Fruit fly (Drosophila melanogaster) whole organism, embryonic: ENCODE data around the gene yellow-f.

ENCODE experiments used
- CG11695 ChIP-seq: fragments of 200-800 bp; sonication (Bioruptor generic); IDR thresholded peaks from 3 replicates; pipeline ENCODE4 v1.3.6; 2022; ENCODE audit warnings: missing biosample characterization, missing genetic modification characterization
- CG13624 ChIP-seq: fragments of 200-800 bp; sonication (Bioruptor generic); optimal IDR thresholded peaks from 2 replicates; lab custom pipeline; 2016; ENCODE audit warnings: missing biosample characterization, missing genetic modification characterization
- CG2120 ChIP-seq: fragments of 200-800 bp; sonication (Bioruptor generic); optimal IDR thresholded peaks from 3 replicates; lab custom pipeline; 2016; ENCODE audit warnings: missing biosample characterization, missing genetic modification characterization
- CG34422 ChIP-seq: fragments of 200-800 bp; sonication (Bioruptor generic); IDR thresholded peaks from 3 replicates; pipeline ENCODE4 v1.3.6; 2022; ENCODE audit warnings: missing biosample characterization, missing genetic modification characterization
- Dll ChIP-seq: fragments of 200-800 bp; sonication (Bioruptor generic); IDR thresholded peaks from 4 replicates; pipeline ENCODE4 v1.3.6; 2022; ENCODE audit warnings: missing biosample characterization, missing genetic modification characterization; ENCODE audit not compliant: partially characterized antibody
- Fer1 ChIP-seq: fragments of 200-800 bp; sonication (Bioruptor generic); optimal IDR thresholded peaks from 2 replicates; lab custom pipeline; 2017; ENCODE audit warnings: missing biosample characterization, mild to moderate bottlenecking, missing genetic modification characterization
- bab2 ChIP-seq: fragments of 200-800 bp; sonication (Bioruptor generic); optimal IDR thresholded peaks from 2 replicates; lab custom pipeline; 2016; ENCODE audit warnings: missing biosample characterization, missing genetic modification characterization
- dysf ChIP-seq: fragments of 200-800 bp; sonication (Bioruptor generic); IDR thresholded peaks from 3 replicates; pipeline ENCODE4 v1.3.6; 2022; ENCODE audit warnings: missing biosample characterization, missing genetic modification characterization
- fd64A ChIP-seq: fragments of 200-800 bp; sonication (Bioruptor generic); optimal IDR thresholded peaks from 3 replicates; lab custom pipeline; 2018; ENCODE audit warnings: missing biosample characterization, mild to moderate bottlenecking, missing genetic modification characterization
- fd96Cb ChIP-seq: fragments of 200-800 bp; sonication (Bioruptor generic); optimal IDR thresholded peaks from 2 replicates; lab custom pipeline; 2018; ENCODE audit warnings: missing biosample characterization, mild to moderate bottlenecking, missing genetic modification characterization, moderate library complexity
- fru ChIP-seq: fragments of >200 bp; optimal IDR thresholded peaks from 2 replicates; lab custom pipeline; 2017
- pros ChIP-seq: fragments of 200-800 bp; sonication (Bioruptor generic); optimal IDR thresholded peaks from 3 replicates; lab custom pipeline; 2019; ENCODE audit warnings: missing biosample characterization, mild to moderate bottlenecking, missing genetic modification characterization, moderate library complexity
- slbo ChIP-seq: fragments of 200-800 bp; sonication (Bioruptor generic); IDR thresholded peaks from 2 replicates; pipeline ENCODE4 v1.3.6; 2022; ENCODE audit warnings: missing biosample characterization, missing genetic modification characterization
- usp ChIP-seq: fragments of >200 bp; optimal IDR thresholded peaks from 2 replicates; lab custom pipeline; 2017; ENCODE audit warnings: missing biosample characterization, missing genetic modification characterization

DNA sequence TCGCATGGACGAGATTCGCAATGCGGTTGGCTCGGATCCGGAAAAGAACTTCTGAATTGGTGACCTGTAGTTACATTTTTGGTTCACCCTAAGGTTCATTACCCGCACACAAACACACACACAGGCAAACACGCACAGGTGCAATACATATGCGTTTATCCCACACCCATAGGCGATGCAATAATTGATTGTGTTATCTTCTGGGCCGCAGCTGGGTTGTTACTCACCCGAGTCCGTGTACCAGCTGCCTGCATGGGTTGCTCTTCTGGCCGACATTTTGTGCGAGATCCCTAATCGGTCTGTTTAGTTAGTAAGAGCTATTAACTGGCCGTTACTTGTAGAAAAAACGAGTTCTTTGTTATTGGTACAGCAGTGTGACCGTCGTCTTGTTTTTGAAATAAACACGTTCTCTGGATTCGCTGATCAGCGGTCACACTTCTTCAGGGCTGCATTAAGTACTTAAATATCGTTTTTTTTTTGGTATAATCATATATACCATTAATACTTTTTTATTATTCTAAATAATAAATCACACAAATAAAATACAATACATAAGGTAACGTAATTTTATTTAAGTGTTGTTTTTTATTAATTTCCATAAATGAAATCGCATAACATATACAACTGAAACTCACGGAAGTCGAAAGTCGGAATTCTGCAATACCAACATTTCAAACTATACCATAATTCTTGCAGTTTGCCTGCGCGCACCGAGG lies 18.1 kb upstream of the yellow-f start, which contains the start of gene CG8031:
- TF ChIP-seq CG2120 (GFP tag; lab: Kevin White, UChicago), result no peak
- no peak for TF ChIP-seq fru (lab: Kevin White, UChicago)
- TF ChIP-seq CG34422 (GFP tag; lab: Robert Waterston, UW), result peak; percentile 66; the same call in 2 of the 3 replicates
- TF ChIP-seq fd96Cb (tag; lab: Kevin White, UChicago), result no peak
- TF ChIP-seq Dll (GFP tag; lab: Robert Waterston, UW), result 0 out of 4 replicates have a peak, but pooled peaks have one; percentile 17
- TF ChIP-seq dysf, result no peak
- TF ChIP-seq bab2 (GFP tag; lab: Kevin White, UChicago), result no peak
- no peak for TF ChIP-seq CG11695 (GFP tag; lab: Robert Waterston, UW)
- TF ChIP-seq Fer1 (GFP tag; lab: Kevin White, UChicago), result no peak
- TF ChIP-seq CG13624, result no peak
- TF ChIP-seq usp (GFP tag; lab: Kevin White, UChicago), result no peak
- no peak for TF ChIP-seq pros
- no peak for TF ChIP-seq slbo (GFP tag; lab: Robert Waterston, UW)
- no peak for TF ChIP-seq fd64A
